Fruit fly (Drosophila melanogaster): ENCODE results near the gene CG4558.

The CG4558 gene

dm6 chrX:6832584-6832983 is 17.0 kb upstream of the CG4558 start, which contains the start of gene mAChR-C:
mAChR-C (minus strand) TSS chrX:6832684.
- TF ChIP-seq H2.0 (GFP tag; IDR thresholded peaks at IDR 0.05), result no peak
- no peak for TF ChIP-seq CG6813 (GFP tag; optimal IDR thresholded peaks at IDR 0.05)
- TF ChIP-seq sim (GFP tag; IDR thresholded peaks at IDR 0.05), result no peak
- no peak for TF ChIP-seq twi (tag; optimal IDR thresholded peaks at IDR 0.05)
- TF ChIP-seq row (GFP tag; IDR thresholded peaks at IDR 0.05), result no peak
- no peak for TF ChIP-seq CG10462 (GFP tag; optimal IDR thresholded peaks at IDR 0.05)

dm6 chrX:6843841-6844440 is 5.6 kb upstream of the CG4558 start, which contains the start of the genes CG14435 and Tmf:
CG14435 (minus strand) TSS chrX:6843921.
Tmf (plus strand) TSS chrX:6844341.
- TF ChIP-seq sug (tag; optimal IDR thresholded peaks at IDR 0.05) (peak; percentile 85), sens-2 (GFP tag; IDR thresholded peaks at IDR 0.05) (0 out of 2 replicates have a peak, but pooled peaks have one; percentile 46), CG10274 (GFP tag; optimal IDR thresholded peaks at IDR 0.05) (peak; percentile 42), gem (tag; optimal IDR thresholded peaks at IDR 0.05) (peak; percentile 92), dysf (GFP tag; IDR thresholded peaks at IDR 0.05) (peak; percentile 91), cad (GFP tag; optimal IDR thresholded peaks at IDR 0.05) (no peak), NFAT (GFP tag; IDR thresholded peaks at IDR 0.05) (peak; percentile 90), CG9797 (GFP tag; optimal IDR thresholded peaks at IDR 0.05) (peak; percentile 39), Abd-B (GFP tag; optimal IDR thresholded peaks at IDR 0.05) (peak; percentile 90), gt (GFP tag; IDR thresholded peaks at IDR 0.05) (peak; percentile 56; the same call in 1 of the 2 replicates), Sry-δ (GFP tag; optimal IDR thresholded peaks at IDR 0.05) (peak; percentile 36), CG33213 (GFP tag; optimal IDR thresholded peaks at IDR 0.05) (no peak), MBD-R2 (GFP tag; IDR thresholded peaks at IDR 0.05) (peak; percentile 68), sisA (GFP tag; IDR thresholded peaks at IDR 0.05) (peak; percentile 91), hth (optimal IDR thresholded peaks at IDR 0.05) (no peak), CG12236 (GFP tag; optimal IDR thresholded peaks at IDR 0.05) (no peak), fru (optimal IDR thresholded peaks at IDR 0.05) (no peak), E2f2 (GFP tag; IDR thresholded peaks at IDR 0.05) (peak; percentile 62), Xrp1 (GFP tag; IDR thresholded peaks at IDR 0.05) (peak; percentile 88), CG11247 (GFP tag; IDR thresholded peaks at IDR 0.05) (peak; percentile 85), psq (GFP tag; optimal IDR thresholded peaks at IDR 0.05) (peak; percentile 44), CG7928 (GFP tag; optimal IDR thresholded peaks at IDR 0.05) (peak; percentile 62), chm (GFP tag; IDR thresholded peaks at IDR 0.05) (0 out of 2 replicates have a peak, but pooled peaks have one; percentile 37), ci (GFP tag; IDR thresholded peaks at IDR 0.05) (peak; percentile 80), bab2 (GFP tag; optimal IDR thresholded peaks at IDR 0.05) (peak; percentile 69), knrl (GFP tag; IDR thresholded peaks at IDR 0.05; ENCODE audit: partially characterized antibody) (0 out of 3 replicates have a peak, but pooled peaks have one; percentile 43), CG2116 (GFP tag; optimal IDR thresholded peaks at IDR 0.05) (peak; percentile 79), zfh2 (GFP tag; optimal IDR thresholded peaks at IDR 0.05) (peak; percentile 74), ewg (GFP tag; optimal IDR thresholded peaks at IDR 0.05) (peak; percentile 67), sna (GFP tag; IDR thresholded peaks at IDR 0.05; ENCODE audit: partially characterized antibody) (no peak), Mad (GFP tag; optimal IDR thresholded peaks at IDR 0.05) (peak; percentile 64), CG12071 (GFP tag; optimal IDR thresholded peaks at IDR 0.05) (no peak), abd-A (tag; optimal IDR thresholded peaks at IDR 0.05) (no peak), CrebB (tag; optimal IDR thresholded peaks at IDR 0.05) (no peak), tap (tag; optimal IDR thresholded peaks at IDR 0.05) (no peak), ranshi (GFP tag; IDR thresholded peaks at IDR 0.05) (peak; percentile 87), nom (GFP tag; optimal IDR thresholded peaks at IDR 0.05) (no peak), sc (optimal IDR thresholded peaks at IDR 0.05) (no peak), sc (GFP tag; optimal IDR thresholded peaks at IDR 0.05) (peak; percentile 58), Gsc (GFP tag; IDR thresholded peaks at IDR 0.05) (peak; percentile 71), CG6854 (GFP tag; optimal IDR thresholded peaks at IDR 0.05) (peak; percentile 43), gsb (GFP tag; IDR thresholded peaks at IDR 0.05) (peak; percentile 64), pho (GFP tag; optimal IDR thresholded peaks at IDR 0.05) (peak; percentile 75), MESR4 (GFP tag; optimal IDR thresholded peaks at IDR 0.05) (no peak)

Data from whole organism, embryonic.